Fruit fly (Drosophila melanogaster) Kc167 (cell line): ENCODE measurements around the gene CG15293.

ENCODE experiments used
- Myc ChIP-seq: fragments of >200 bp; optimal IDR thresholded peaks from 2 replicates; lab custom pipeline; 2017; ENCODE audit warnings: missing external identifiers
- Sin3A ChIP-seq: fragments of >200 bp; optimal IDR thresholded peaks from 2 replicates; lab custom pipeline; 2018; ENCODE audit warnings: missing external identifiers
- psq ChIP-seq: fragments of >200 bp; optimal IDR thresholded peaks from 2 replicates; lab custom pipeline; 2017; ENCODE audit warnings: missing external identifiers
- ttk ChIP-seq: sonication (Bioruptor generic); optimal IDR thresholded peaks from 2 replicates; lab custom pipeline; 2017; ENCODE audit warnings: missing external identifiers

dm6 chr2L:14110639-14111038, 1.4 kb upstream of the CG15293 start, which contains the start of gene CG31769:
- TF ChIP-seq Sin3A (lab: Kevin White, UChicago) (no peak), psq (no peak), ttk (lab: Kevin White, UChicago) (no peak), Myc (lab: Kevin White, UChicago) (no peak)
